Worm (Caenorhabditis elegans) whole organism, L2 larva: Measurements from ENCODE around the gene F27E5.3.

Source experiments
- C34F6.9 ChIP-seq: fragments of 150-350 bp; optimal IDR thresholded peaks from 2 replicates; lab custom pipeline; 2014; ENCODE audit warnings: missing biosample characterization, missing genetic modification characterization
- R02D3.7 ChIP-seq: fragments of 150-350 bp; optimal IDR thresholded peaks from 2 replicates; lab custom pipeline; 2014; ENCODE audit warnings: missing biosample characterization, missing genetic modification characterization
- ZK546.5 ChIP-seq: sonication (generic microtip); optimal IDR thresholded peaks from 2 replicates; lab custom pipeline; 2017; ENCODE audit warnings: missing biosample characterization, missing genetic modification characterization
- alr-1 ChIP-seq: fragments of 150-350 bp; optimal IDR thresholded peaks from 2 replicates; lab custom pipeline; 2014; ENCODE audit warnings: missing biosample characterization, missing genetic modification characterization
- ama-1 ChIP-seq: fragments of 150-350 bp; optimal IDR thresholded peaks from 2 replicates; lab custom pipeline; 2018; ENCODE audit warnings: inconsistent platforms
- blmp-1 ChIP-seq: sonication (generic microtip); optimal IDR thresholded peaks from 2 replicates; lab custom pipeline; 2017; ENCODE audit warnings: missing genetic modification characterization, mild to moderate bottlenecking, missing compliant biosample characterization, antibody characterized with exemption, moderate library complexity; ENCODE audit not compliant: insufficient read depth
- ceh-16 ChIP-seq: fragments of 150-350 bp; optimal IDR thresholded peaks from 2 replicates; lab custom pipeline; 2014; ENCODE audit warnings: missing biosample characterization, missing genetic modification characterization
- crh-2 ChIP-seq: sonication (generic microtip); optimal IDR thresholded peaks from 2 replicates; lab custom pipeline; 2017; ENCODE audit warnings: missing biosample characterization, missing genetic modification characterization
- egl-27 ChIP-seq: sonication (generic microtip); optimal IDR thresholded peaks from 3 replicates; lab custom pipeline; 2017; ENCODE audit warnings: missing biosample characterization, missing genetic modification reagents, missing genetic modification characterization
- elt-1 ChIP-seq: fragments of 150-350 bp; optimal IDR thresholded peaks from 2 replicates; lab custom pipeline; 2014; ENCODE audit warnings: missing biosample characterization, missing genetic modification characterization
- elt-3 ChIP-seq: sonication (generic microtip); optimal IDR thresholded peaks from 2 replicates; lab custom pipeline; 2017; ENCODE audit warnings: missing biosample characterization, missing genetic modification characterization
- fos-1 ChIP-seq: fragments of 150-350 bp; optimal IDR thresholded peaks from 2 replicates; lab custom pipeline; 2014; ENCODE audit warnings: missing biosample characterization, missing genetic modification characterization
- lin-11 ChIP-seq: fragments of 150-350 bp; sonication (generic microtip); optimal IDR thresholded peaks from 2 replicates; lab custom pipeline; 2014; ENCODE audit warnings: missing biosample characterization, missing genetic modification characterization, inconsistent platforms, mixed read lengths
- lin-13 ChIP-seq: fragments of 150-350 bp; optimal IDR thresholded peaks from 2 replicates; lab custom pipeline; 2014; ENCODE audit warnings: missing biosample characterization, missing genetic modification reagents, missing genetic modification characterization
- lin-39 ChIP-seq: fragments of 150-350 bp; optimal IDR thresholded peaks from 2 replicates; lab custom pipeline; 2014; ENCODE audit warnings: missing biosample characterization, missing genetic modification reagents, missing genetic modification characterization
- lsy-2 ChIP-seq, 2 experiments: fragments of 150-350 bp in 1 of 2; sonication (generic microtip) in 1 of 2; optimal IDR thresholded peaks; 2 replicates each; lab custom pipeline; 2014 to 2017; ENCODE audit warnings: missing biosample characterization in 2 of 2, missing genetic modification characterization in 2 of 2
- mab-5 ChIP-seq: fragments of 150-350 bp; optimal IDR thresholded peaks from 2 replicates; lab custom pipeline; 2014; ENCODE audit warnings: missing biosample characterization, missing genetic modification characterization
- mbf-1 ChIP-seq: sonication (generic microtip); optimal IDR thresholded peaks from 2 replicates; lab custom pipeline; 2017; ENCODE audit warnings: missing biosample characterization, missing genetic modification characterization
- nhr-12 ChIP-seq: fragments of 150-350 bp; optimal IDR thresholded peaks from 2 replicates; lab custom pipeline; 2014; ENCODE audit warnings: missing biosample characterization, missing genetic modification characterization
- nhr-129 ChIP-seq: fragments of 150-350 bp; optimal IDR thresholded peaks from 2 replicates; lab custom pipeline; 2014; ENCODE audit warnings: missing biosample characterization, missing genetic modification characterization
- nhr-23 ChIP-seq: fragments of 150-350 bp; optimal IDR thresholded peaks from 2 replicates; lab custom pipeline; 2014; ENCODE audit warnings: missing biosample characterization, missing genetic modification reagents, missing genetic modification characterization
- nhr-237 ChIP-seq: fragments of 150-350 bp; optimal IDR thresholded peaks from 2 replicates; lab custom pipeline; 2014; ENCODE audit warnings: missing biosample characterization, missing genetic modification characterization
- nhr-25 ChIP-seq: fragments of 150-350 bp; sonication (generic microtip); optimal IDR thresholded peaks from 3 replicates; lab custom pipeline; 2014; ENCODE audit warnings: missing biosample characterization, missing genetic modification characterization
- peb-1 ChIP-seq: fragments of 150-350 bp; optimal IDR thresholded peaks from 2 replicates; lab custom pipeline; 2014; ENCODE audit warnings: missing biosample characterization, missing genetic modification characterization
- sem-4 ChIP-seq: fragments of 150-350 bp; optimal IDR thresholded peaks from 2 replicates; lab custom pipeline; 2014; ENCODE audit warnings: missing biosample characterization, missing genetic modification reagents, missing genetic modification characterization
- skn-1 ChIP-seq: sonication (generic microtip); optimal IDR thresholded peaks from 2 replicates; lab custom pipeline; 2017; ENCODE audit warnings: missing biosample characterization, missing genetic modification characterization
- sma-3 ChIP-seq: sonication (generic microtip); optimal IDR thresholded peaks from 2 replicates; lab custom pipeline; 2016; ENCODE audit warnings: missing genetic modification reagents, missing genetic modification characterization, missing compliant biosample characterization
- snpc-4 ChIP-seq: fragments of 150-350 bp; optimal IDR thresholded peaks from 2 replicates; lab custom pipeline; 2014; ENCODE audit warnings: missing biosample characterization, missing genetic modification characterization
- unc-55 ChIP-seq: fragments of 150-350 bp; sonication (generic microtip); optimal IDR thresholded peaks from 3 replicates; lab custom pipeline; 2014; ENCODE audit warnings: missing biosample characterization, missing genetic modification reagents, missing genetic modification characterization
- ztf-1 ChIP-seq: fragments of 200-800 bp; sonication (Bioruptor generic); conservative IDR thresholded peaks from 2 replicates; pipeline ENCODE4 v1.3.6; 2022; ENCODE audit warnings: missing genetic modification characterization, missing compliant biosample characterization
- ztf-4 ChIP-seq: fragments of 150-350 bp; optimal IDR thresholded peaks from 2 replicates; lab custom pipeline; 2014; ENCODE audit warnings: missing biosample characterization, missing genetic modification characterization

F27E5.3 gene

DNA sequence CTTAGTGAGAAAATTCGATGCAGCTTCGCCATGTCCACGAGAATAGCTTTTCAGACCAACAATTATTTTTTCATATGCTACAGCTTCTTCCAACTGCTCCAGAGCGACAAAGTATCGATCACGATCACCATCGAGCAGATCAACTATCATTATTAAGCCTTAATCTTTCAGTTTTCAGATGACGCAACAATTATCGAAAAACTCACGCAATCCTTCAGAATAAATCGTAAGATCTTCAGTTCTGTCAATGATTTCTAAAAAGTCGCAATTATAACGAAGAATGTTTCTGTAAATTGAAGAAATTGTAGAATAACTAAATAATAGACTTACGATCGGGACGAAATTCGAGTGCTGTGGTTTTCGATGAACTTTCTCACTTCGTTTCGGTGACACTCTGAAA lies 40.8 kb downstream of the F27E5.3 start:
- TF ChIP-seq ama-1 (no peak), mab-5 (tag; lab: Kevin White, UChicago) (no peak), nhr-12 (tag; lab: Kevin White, UChicago) (no peak), nhr-23 (no peak), ZK546.5 (tag; lab: Kevin White, UChicago) (no peak), nhr-25 (no peak), nhr-129 (tag; lab: Kevin White, UChicago) (no peak), lin-13 (GFP tag; lab: Kevin White, UChicago) (no peak), alr-1 (no peak), nhr-237 (tag; lab: Kevin White, UChicago) (no peak), lin-39 (tag; lab: Kevin White, UChicago) (no peak)

DNA sequence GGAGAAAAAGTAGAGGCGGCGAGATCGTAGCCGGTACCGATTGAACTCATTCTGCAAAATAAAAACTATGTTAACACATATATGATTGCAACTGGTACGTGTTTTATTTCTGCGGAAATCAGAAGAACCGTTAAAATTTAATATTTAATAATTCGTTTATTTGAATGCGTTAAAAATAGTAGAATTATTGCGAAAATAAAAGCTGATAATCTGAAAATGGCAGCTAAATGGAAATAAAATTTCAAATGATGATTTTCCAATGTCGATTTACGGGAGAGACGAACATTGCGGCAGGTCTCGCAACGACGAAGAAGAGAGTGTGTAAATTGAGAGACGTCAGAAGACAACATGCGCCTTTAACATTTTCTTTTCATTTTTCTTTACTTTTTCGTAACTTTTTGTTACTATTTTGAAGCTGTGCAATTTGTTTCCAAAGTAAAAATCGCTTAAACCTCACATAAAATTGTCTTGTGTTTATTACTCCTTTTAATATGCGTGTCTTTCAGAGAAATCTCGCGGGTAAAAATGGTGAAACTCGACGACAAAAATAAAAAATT lies 44.1 kb downstream of the F27E5.3 start, which contains the start of the genes pas-7 and puf-12:
Gene pas-7, minus strand, starts transcription at position 51 of the 557 bp plus-strand sequence.
Gene puf-12, plus strand, starts transcription at position 507 of the 557 bp plus-strand sequence.
- TF ChIP-seq snpc-4 (tag; lab: Kevin White, UChicago) (no peak), blmp-1 (tag; lab: Kevin White, UChicago) (no peak), unc-55 (peak; percentile 67), skn-1 (peak; percentile 63), C34F6.9 (tag; lab: Kevin White, UChicago) (peak; percentile 65), R02D3.7 (peak; percentile 5), nhr-129 (tag; lab: Kevin White, UChicago) (peak; percentile 59), lsy-2 (tag; optimal IDR thresholded peaks at IDR 0.05; lab: Kevin White, UChicago) (peak in 1 of 2 experiments; percentile 77)

DNA sequence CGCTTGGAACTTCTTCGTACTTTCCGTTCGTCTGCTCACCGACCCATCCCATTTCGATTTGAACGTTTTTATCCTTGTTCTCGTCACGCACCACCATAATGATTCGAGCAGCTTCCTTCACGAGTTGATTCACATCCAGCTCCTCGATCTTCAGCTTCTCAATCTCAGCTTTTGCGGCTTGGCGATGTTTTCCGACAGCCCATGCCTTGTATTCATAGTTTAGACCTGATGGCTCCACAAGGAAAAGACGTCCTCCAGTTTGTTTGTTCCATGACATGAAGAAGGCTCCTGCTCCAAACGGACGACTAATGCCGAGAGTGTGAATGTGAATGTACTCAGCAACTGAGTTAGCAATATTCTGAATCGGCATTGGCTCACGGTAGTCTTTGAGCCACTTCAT lies 44.9 kb downstream of the F27E5.3 start:
- TF ChIP-seq nhr-12 (tag; lab: Kevin White, UChicago): no peak
- TF ChIP-seq alr-1: no peak
- no peak for TF ChIP-seq nhr-129 (tag; lab: Kevin White, UChicago)
- no peak for TF ChIP-seq ztf-4 (tag; lab: Kevin White, UChicago)
- TF ChIP-seq egl-27 (tag; lab: Kevin White, UChicago): no peak
- TF ChIP-seq, all 48 proteins: peak for 0

DNA sequence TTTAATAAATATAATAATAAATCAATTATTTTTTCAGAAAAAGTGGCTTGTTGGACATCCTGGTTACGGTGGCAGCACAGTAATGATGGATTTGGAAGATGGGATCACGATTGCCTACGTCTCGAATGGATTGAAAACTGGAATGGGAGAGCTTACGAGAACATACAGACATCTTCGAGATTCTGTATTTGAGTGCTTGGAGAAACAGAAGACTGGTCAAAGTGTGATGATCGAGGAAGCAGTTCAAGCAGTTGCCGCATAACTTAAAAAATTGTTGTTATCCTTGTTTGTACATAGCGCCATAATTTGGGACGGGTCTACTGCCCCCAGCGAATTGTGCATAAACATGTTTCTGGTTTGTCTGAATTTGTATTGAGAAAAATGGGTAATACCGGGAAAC lies 45.6 kb downstream of the F27E5.3 start:
- TF ChIP-seq peb-1 (tag; lab: Kevin White, UChicago): no peak
- TF ChIP-seq sem-4: no peak
- no peak for TF ChIP-seq mbf-1
- TF ChIP-seq sma-3 (GFP tag; lab: Kevin White, UChicago): no peak
- no peak for TF ChIP-seq alr-1
- TF ChIP-seq nhr-12 (tag; lab: Kevin White, UChicago): no peak
- TF ChIP-seq nhr-129 (tag; lab: Kevin White, UChicago): no peak
- no peak for TF ChIP-seq lin-11 (tag; lab: Kevin White, UChicago)
- TF ChIP-seq lin-39 (tag; lab: Kevin White, UChicago): no peak
- TF ChIP-seq skn-1: no peak
- TF ChIP-seq ztf-1 (GFP tag; lab: Robert Waterston, UW): no peak
- no peak for TF ChIP-seq fos-1 (tag; lab: Kevin White, UChicago)
- TF ChIP-seq ceh-16 (tag; lab: Kevin White, UChicago): no peak
- TF ChIP-seq elt-1 (tag; lab: Kevin White, UChicago): no peak

DNA sequence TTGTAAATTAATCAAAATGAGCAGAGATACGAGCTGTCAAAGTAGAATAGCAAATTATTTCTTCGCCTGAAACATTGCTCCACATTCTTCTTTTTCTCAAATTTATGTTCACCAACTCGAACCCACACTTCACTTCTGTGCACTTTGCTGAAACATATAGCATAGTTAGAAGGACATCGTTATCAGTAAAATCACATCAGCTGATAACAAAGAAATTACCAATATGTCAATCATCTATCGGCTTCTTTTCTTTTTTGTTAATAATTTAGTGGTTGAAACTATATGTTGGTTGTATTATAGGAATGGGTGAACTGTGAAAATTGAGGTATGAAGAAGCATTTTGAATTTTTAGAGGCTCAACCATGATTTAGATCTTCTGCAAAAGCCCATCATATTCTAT lies 48.8 kb downstream of the F27E5.3 start:
- TF ChIP-seq elt-3 (tag; lab: Kevin White, UChicago) (no peak), fos-1 (tag; lab: Kevin White, UChicago) (peak; percentile 72)

DNA sequence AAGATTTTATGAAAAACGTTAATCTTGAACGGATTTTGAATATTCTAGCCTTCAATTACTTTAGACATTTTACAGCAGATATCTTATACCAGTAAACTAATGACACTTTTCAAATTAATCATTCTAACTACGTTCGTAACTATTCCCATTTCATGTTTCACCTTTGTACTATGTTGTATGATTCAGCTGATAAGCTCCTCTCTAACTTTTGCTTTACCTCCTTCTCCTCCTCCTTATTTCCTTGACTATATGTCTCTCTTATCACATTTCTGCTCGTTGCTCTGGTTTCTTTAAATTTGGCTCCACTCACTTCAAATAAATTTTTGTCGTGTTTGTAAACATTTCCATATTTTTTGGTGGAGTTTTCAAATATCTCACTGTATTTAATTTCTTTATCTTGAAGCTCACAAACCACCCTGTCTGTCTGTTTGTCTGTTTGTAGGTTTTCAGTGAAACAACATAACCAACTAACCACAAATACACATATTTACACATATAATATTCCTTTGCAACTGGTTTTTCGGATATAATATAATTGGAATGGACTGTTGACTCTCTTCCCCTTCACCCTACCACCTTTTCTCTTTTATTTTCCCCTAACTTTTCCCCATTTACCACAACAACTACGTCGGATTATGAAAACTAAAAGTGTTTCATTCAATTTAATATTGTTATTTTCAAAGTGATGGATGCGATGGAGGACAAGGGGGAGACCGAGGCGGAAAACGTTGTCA lies 49.6 kb downstream of the F27E5.3 start, which contains the start of gene lact-2:
Gene lact-2, plus strand, starts transcription at position 684 of the 734 bp plus-strand sequence.
- TF ChIP-seq skn-1: no peak
- no peak for TF ChIP-seq lin-39 (tag; lab: Kevin White, UChicago)
- no peak for TF ChIP-seq ceh-16 (tag; lab: Kevin White, UChicago)
- TF ChIP-seq peb-1 (tag; lab: Kevin White, UChicago): no peak
- TF ChIP-seq crh-2 (tag; lab: Kevin White, UChicago): peak; percentile 7
- TF ChIP-seq fos-1 (tag; lab: Kevin White, UChicago): peak; percentile 96
- TF ChIP-seq lsy-2 (tag; optimal IDR thresholded peaks at IDR 0.05; lab: Kevin White, UChicago): no peak
- TF ChIP-seq ztf-1 (GFP tag; lab: Robert Waterston, UW): no peak
